Fruit fly (Drosophila melanogaster): ENCODE measurements around the gene PlexB.
A peak's percentile ranks its signal among the peaks of the same experiment; 100 is the strongest.

The PlexB gene

dm6 chr4:43179-43935, at the start of gene PlexB:
PlexB (minus strand) TSS chr4:43778.
- TF ChIP-seq jim (GFP tag; optimal IDR thresholded peaks at IDR 0.05) (no peak), h (GFP tag; optimal IDR thresholded peaks at IDR 0.05) (no peak), Myc (optimal IDR thresholded peaks at IDR 0.05) (no peak), CG9705 (GFP tag; optimal IDR thresholded peaks at IDR 0.05) (no peak), foxo (GFP tag; optimal IDR thresholded peaks at IDR 0.05) (no peak), Rel (GFP tag; optimal IDR thresholded peaks at IDR 0.05) (no peak), Rel (tag; optimal IDR thresholded peaks at IDR 0.05) (no peak), HLH106 (tag; optimal IDR thresholded peaks at IDR 0.05) (peak; percentile 12), Hr78 (GFP tag; optimal IDR thresholded peaks at IDR 0.05) (peak; percentile 84), brk (GFP tag; optimal IDR thresholded peaks at IDR 0.05) (peak; percentile 36), dsf (GFP tag; optimal IDR thresholded peaks at IDR 0.05; ENCODE audit: borderline replicate concordance) (no peak), ey (GFP tag; optimal IDR thresholded peaks at IDR 0.05) (no peak), Hnf4 (GFP tag; optimal IDR thresholded peaks at IDR 0.05) (peak; percentile 31), CG32264 (GFP tag; optimal IDR thresholded peaks at IDR 0.05) (no peak), dl (GFP tag; optimal IDR thresholded peaks at IDR 0.05; ENCODE audit: insufficient read depth in 1 of 2, partially characterized antibody in 2 of 2) (no peak), Sp1 (GFP tag; optimal IDR thresholded peaks at IDR 0.05) (no peak), sv (GFP tag; optimal IDR thresholded peaks at IDR 0.05) (no peak), rgr (GFP tag; optimal IDR thresholded peaks at IDR 0.05) (no peak), Dif (GFP tag; optimal IDR thresholded peaks at IDR 0.05; ENCODE audit: partially characterized antibody) (no peak), Hr83 (GFP tag; optimal IDR thresholded peaks at IDR 0.05; ENCODE audit: poor library complexity, severe bottlenecking) (peak; percentile 29), dmrt93B (GFP tag; optimal IDR thresholded peaks at IDR 0.05) (no peak), psq (GFP tag; optimal IDR thresholded peaks at IDR 0.05) (no peak), fru (GFP tag; optimal IDR thresholded peaks at IDR 0.05) (no peak), woc (GFP tag; optimal IDR thresholded peaks at IDR 0.05) (peak; percentile 82), usp (GFP tag; optimal IDR thresholded peaks at IDR 0.05) (no peak), tai (GFP tag; optimal IDR thresholded peaks at IDR 0.05) (peak; percentile 1), Mio (GFP tag; optimal IDR thresholded peaks at IDR 0.05) (no peak), CrebA (GFP tag; optimal IDR thresholded peaks at IDR 0.05; ENCODE audit: borderline replicate concordance) (no peak), sage (GFP tag; optimal IDR thresholded peaks at IDR 0.05) (no peak), pan (optimal IDR thresholded peaks at IDR 0.05) (no peak), Jra (GFP tag; optimal IDR thresholded peaks at IDR 0.05) (peak; percentile 40), N (GFP tag; optimal IDR thresholded peaks at IDR 0.05) (peak; percentile 95), OdsH (GFP tag; optimal IDR thresholded peaks at IDR 0.05) (no peak), Abd-B (GFP tag; optimal IDR thresholded peaks at IDR 0.05) (no peak), lola (GFP tag; optimal IDR thresholded peaks at IDR 0.05) (no peak), br (GFP tag; optimal IDR thresholded peaks at IDR 0.05) (no peak), Dfd (GFP tag; optimal IDR thresholded peaks at IDR 0.05) (no peak), GATAd (GFP tag; optimal IDR thresholded peaks at IDR 0.05) (no peak), Vsx2 (GFP tag; optimal IDR thresholded peaks at IDR 0.05; ENCODE audit: partially characterized antibody) (peak; percentile 44)

- no peak for TF ChIP-seq pan (optimal IDR thresholded peaks at IDR 0.05)
- TF ChIP-seq OdsH (GFP tag; optimal IDR thresholded peaks at IDR 0.05), result no peak
- no peak for TF ChIP-seq Hr78 (GFP tag; optimal IDR thresholded peaks at IDR 0.05)
- no peak for TF ChIP-seq Rel (GFP tag; optimal IDR thresholded peaks at IDR 0.05)
- TF ChIP-seq Rel (tag; optimal IDR thresholded peaks at IDR 0.05), result no peak
- TF ChIP-seq dmrt93B (GFP tag; optimal IDR thresholded peaks at IDR 0.05), result no peak
- TF ChIP-seq dl (GFP tag; optimal IDR thresholded peaks at IDR 0.05; ENCODE audit: insufficient read depth in 1 of 2, partially characterized antibody in 2 of 2), result no peak
- no peak for TF ChIP-seq Jra (GFP tag; optimal IDR thresholded peaks at IDR 0.05)
- no peak for TF ChIP-seq h (GFP tag; optimal IDR thresholded peaks at IDR 0.05)
- no peak for TF ChIP-seq N (GFP tag; optimal IDR thresholded peaks at IDR 0.05)
- TF ChIP-seq woc (GFP tag; optimal IDR thresholded peaks at IDR 0.05), result no peak
- no peak for TF ChIP-seq br (GFP tag; optimal IDR thresholded peaks at IDR 0.05)
Observed at dm6 chr4:92000-92399, 48.4 kb upstream of the PlexB start.
